Worm (Caenorhabditis elegans): ENCODE results near the gene tpst-1.

DNA sequence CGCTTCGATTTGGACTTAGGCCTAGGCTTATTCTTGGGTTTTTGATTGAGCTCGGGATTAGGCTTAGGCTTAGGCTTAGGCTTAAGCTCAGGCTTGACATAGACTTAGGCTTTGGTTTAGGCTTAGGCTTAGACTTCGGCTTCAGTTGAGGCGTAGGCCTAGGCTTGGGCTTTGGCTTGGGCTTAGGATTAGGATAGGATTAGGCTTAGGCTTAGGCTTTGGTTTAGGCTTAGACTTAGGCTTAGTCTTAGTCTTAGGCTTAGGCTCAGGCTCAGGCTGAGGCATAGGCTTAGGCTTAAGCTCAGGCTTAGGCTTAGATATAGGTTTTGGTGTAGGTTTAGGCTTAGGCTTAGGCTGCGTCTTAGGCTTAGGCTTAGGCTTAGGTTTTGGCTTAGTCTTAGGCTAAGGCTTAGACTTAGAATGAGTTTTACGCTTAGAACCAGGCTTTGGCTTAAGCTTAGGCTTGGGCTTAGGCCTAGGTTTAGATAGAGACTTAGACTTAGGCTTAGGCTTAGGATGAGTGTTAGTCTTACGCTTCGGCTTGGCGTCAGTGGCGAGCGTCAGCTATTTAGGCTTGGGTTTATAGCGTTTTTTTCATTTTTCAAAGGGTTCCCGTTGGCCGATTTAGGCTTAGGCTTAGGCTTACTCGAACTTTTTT is 19.4 kb downstream of the tpst-1 start:
- no peak for TF ChIP-seq ztf-23 (GFP tag; IDR thresholded peaks at IDR 0.05)
- no peak for TF ChIP-seq cog-1 (tag; optimal IDR thresholded peaks at IDR 0.05)
- TF ChIP-seq flt-1 (GFP tag; IDR thresholded peaks at IDR 0.05), result no peak
- no peak for TF ChIP-seq med-1 (GFP tag; optimal IDR thresholded peaks at IDR 0.05; ENCODE audit: insufficient read depth)
